Fruit fly (Drosophila melanogaster) whole organism, prepupa: ENCODE results near the gene CG14644.

Source experiments
- Blimp-1 ChIP-seq: fragments of 200-800 bp; sonication (Bioruptor generic); optimal IDR thresholded peaks from 3 replicates; lab custom pipeline; 2017; ENCODE audit warnings: missing biosample characterization, missing genetic modification characterization, mild to moderate bottlenecking, moderate library complexity, missing genetic modification reagents
- CG10631 ChIP-seq: fragments of 200-800 bp; sonication (Bioruptor generic); optimal IDR thresholded peaks from 2 replicates; lab custom pipeline; 2016; ENCODE audit warnings: missing biosample characterization, missing genetic modification characterization
- CG10669 ChIP-seq: fragments of 200-800 bp; sonication (Bioruptor generic); optimal IDR thresholded peaks from 3 replicates; lab custom pipeline; 2018; ENCODE audit warnings: missing biosample characterization, mild to moderate bottlenecking, missing genetic modification characterization, moderate library complexity
- CG11294 ChIP-seq: fragments of 200-800 bp; sonication (Bioruptor generic); IDR thresholded peaks from 2 replicates; pipeline ENCODE4 v1.3.6; 2022; ENCODE audit warnings: missing biosample characterization, missing genetic modification characterization
- CG11762 ChIP-seq: fragments of 200-800 bp; sonication (Bioruptor generic); optimal IDR thresholded peaks from 3 replicates; lab custom pipeline; 2016; ENCODE audit warnings: missing biosample characterization, missing genetic modification characterization; ENCODE audit not compliant: insufficient read depth
- CG11902 ChIP-seq: fragments of 200-800 bp; sonication (Bioruptor generic); optimal IDR thresholded peaks from 3 replicates; lab custom pipeline; 2016; ENCODE audit warnings: missing biosample characterization, missing genetic modification characterization
- CG15336 ChIP-seq: fragments of 200-800 bp; sonication (Bioruptor generic); IDR thresholded peaks from 2 replicates; pipeline ENCODE4 v1.3.6; 2022; ENCODE audit warnings: missing biosample characterization, missing genetic modification characterization
- CG1621 ChIP-seq: fragments of 200-800 bp; sonication (Bioruptor generic); optimal IDR thresholded peaks from 3 replicates; lab custom pipeline; 2018; ENCODE audit warnings: missing biosample characterization, mild to moderate bottlenecking, missing genetic modification characterization
- CG16779 ChIP-seq: fragments of 200-800 bp; sonication (Bioruptor generic); optimal IDR thresholded peaks from 3 replicates; lab custom pipeline; 2017; ENCODE audit warnings: missing biosample characterization, mild to moderate bottlenecking, missing genetic modification characterization
- CG3032 ChIP-seq: fragments of 200-800 bp; optimal IDR thresholded peaks from 2 replicates; lab custom pipeline; 2019; ENCODE audit warnings: missing biosample characterization, mild to moderate bottlenecking, missing genetic modification characterization, moderate library complexity
- CG31627 ChIP-seq: fragments of 200-800 bp; sonication (Bioruptor generic); optimal IDR thresholded peaks from 3 replicates; lab custom pipeline; 2016; ENCODE audit warnings: missing biosample characterization, missing genetic modification characterization
- CG32006 ChIP-seq: fragments of 200-800 bp; sonication (Bioruptor generic); optimal IDR thresholded peaks from 3 replicates; lab custom pipeline; 2017; ENCODE audit warnings: missing biosample characterization, mild to moderate bottlenecking, missing genetic modification characterization
- CG34406 ChIP-seq: fragments of 200-800 bp; sonication (Bioruptor generic); optimal IDR thresholded peaks from 3 replicates; lab custom pipeline; 2016; ENCODE audit warnings: missing biosample characterization, missing genetic modification characterization
- CG3919 ChIP-seq: fragments of 200-800 bp; sonication (Bioruptor generic); optimal IDR thresholded peaks from 3 replicates; lab custom pipeline; 2016; ENCODE audit warnings: missing biosample characterization, missing genetic modification characterization
- CG6792 ChIP-seq: fragments of 200-800 bp; sonication (Bioruptor generic); optimal IDR thresholded peaks from 3 replicates; lab custom pipeline; 2016; ENCODE audit warnings: missing biosample characterization, missing genetic modification characterization
- CG6808 ChIP-seq: fragments of 200-800 bp; sonication (Bioruptor generic); optimal IDR thresholded peaks from 3 replicates; lab custom pipeline; 2017; ENCODE audit warnings: missing biosample characterization, missing genetic modification characterization, mild to moderate bottlenecking, moderate library complexity, missing genetic modification reagents
- CG6854 ChIP-seq: fragments of 200-800 bp; sonication (Bioruptor generic); optimal IDR thresholded peaks from 2 replicates; lab custom pipeline; 2017; ENCODE audit warnings: missing biosample characterization, mild to moderate bottlenecking, missing genetic modification characterization
- CG7368 ChIP-seq: fragments of 200-800 bp; sonication (Bioruptor generic); optimal IDR thresholded peaks from 3 replicates; lab custom pipeline; 2016; ENCODE audit warnings: missing biosample characterization, missing genetic modification characterization
- CG8319 ChIP-seq: fragments of 200-800 bp; sonication (Bioruptor generic); optimal IDR thresholded peaks from 3 replicates; lab custom pipeline; 2016; ENCODE audit warnings: missing biosample characterization, missing genetic modification characterization
- CG8632 ChIP-seq: fragments of 200-800 bp; sonication (Bioruptor generic); optimal IDR thresholded peaks from 3 replicates; lab custom pipeline; 2016; ENCODE audit warnings: missing biosample characterization, missing genetic modification characterization
- CG9139 ChIP-seq: fragments of 200-800 bp; sonication (Bioruptor generic); optimal IDR thresholded peaks from 3 replicates; lab custom pipeline; 2017; ENCODE audit warnings: missing biosample characterization, mild to moderate bottlenecking, missing genetic modification characterization
- Eip75B ChIP-seq: fragments of 200-800 bp; sonication (Bioruptor generic); optimal IDR thresholded peaks from 3 replicates; lab custom pipeline; 2016; ENCODE audit warnings: missing biosample characterization, missing genetic modification characterization
- Eip78C ChIP-seq: fragments of 200-800 bp; sonication (Bioruptor generic); peaks from one replicate; lab custom pipeline; 2016; ENCODE audit warnings: missing biosample characterization, missing genetic modification characterization
- Ets96B ChIP-seq: fragments of 200-800 bp; optimal IDR thresholded peaks from 2 replicates; lab custom pipeline; 2019; ENCODE audit warnings: missing biosample characterization, mild to moderate bottlenecking, missing genetic modification characterization, moderate library complexity
- Hr38 ChIP-seq: sonication (Bioruptor generic); optimal IDR thresholded peaks from 2 replicates; lab custom pipeline; 2016; ENCODE audit warnings: missing biosample characterization, missing genetic modification characterization
- Hr4 ChIP-seq: fragments of 200-800 bp; sonication (Bioruptor generic); optimal IDR thresholded peaks from 3 replicates; lab custom pipeline; 2016; ENCODE audit warnings: missing biosample characterization, missing genetic modification characterization
- Lpt ChIP-seq: fragments of 200-800 bp; sonication (Bioruptor generic); optimal IDR thresholded peaks from 3 replicates; lab custom pipeline; 2016; ENCODE audit warnings: missing biosample characterization, missing genetic modification characterization
- Met ChIP-seq: fragments of 200-800 bp; sonication (Bioruptor generic); optimal IDR thresholded peaks from 3 replicates; lab custom pipeline; 2016; ENCODE audit warnings: missing biosample characterization, missing genetic modification characterization
- OdsH ChIP-seq: fragments of 200-800 bp; sonication (Bioruptor generic); optimal IDR thresholded peaks from 3 replicates; lab custom pipeline; 2016; ENCODE audit warnings: missing biosample characterization, missing genetic modification characterization
- Smox ChIP-seq: fragments of 200-800 bp; sonication (Bioruptor generic); optimal IDR thresholded peaks from 3 replicates; lab custom pipeline; 2016; ENCODE audit warnings: missing biosample characterization, missing genetic modification characterization
- Sox102F ChIP-seq: fragments of 200-800 bp; sonication (Bioruptor generic); optimal IDR thresholded peaks from 2 replicates; lab custom pipeline; 2016; ENCODE audit warnings: missing biosample characterization, mild to moderate bottlenecking, missing genetic modification characterization
- Sox15 ChIP-seq: fragments of 200-800 bp; sonication (Bioruptor generic); optimal IDR thresholded peaks from 3 replicates; lab custom pipeline; 2016; ENCODE audit warnings: missing biosample characterization, missing genetic modification characterization
- achi ChIP-seq: fragments of 200-800 bp; sonication (Bioruptor generic); optimal IDR thresholded peaks from 3 replicates; lab custom pipeline; 2016; ENCODE audit warnings: missing biosample characterization, missing genetic modification characterization
- acj6 ChIP-seq: fragments of 200-800 bp; sonication (Bioruptor generic); optimal IDR thresholded peaks from 3 replicates; lab custom pipeline; 2016; ENCODE audit warnings: missing biosample characterization, missing genetic modification characterization
- cyc ChIP-seq: fragments of 200-800 bp; sonication (Bioruptor generic); optimal IDR thresholded peaks from 3 replicates; lab custom pipeline; 2016; ENCODE audit warnings: missing biosample characterization, missing genetic modification characterization
- dsx ChIP-seq: fragments of 200-800 bp; optimal IDR thresholded peaks from 3 replicates; lab custom pipeline; 2019; ENCODE audit warnings: missing biosample characterization, mild to moderate bottlenecking, missing genetic modification characterization, moderate library complexity; ENCODE audit not compliant: poor library complexity, severe bottlenecking
- eg ChIP-seq: fragments of 200-800 bp; sonication (Bioruptor generic); IDR thresholded peaks from 3 replicates; pipeline ENCODE4 v1.3.6; 2022; ENCODE audit warnings: missing biosample characterization, missing genetic modification characterization
- esn ChIP-seq: fragments of 200-800 bp; sonication (Bioruptor generic); optimal IDR thresholded peaks from 2 replicates; lab custom pipeline; 2016; ENCODE audit warnings: missing biosample characterization, mild to moderate bottlenecking, missing genetic modification characterization, moderate library complexity
- fd59A ChIP-seq: fragments of 200-800 bp; sonication (Bioruptor generic); optimal IDR thresholded peaks from 2 replicates; lab custom pipeline; 2017; ENCODE audit warnings: missing biosample characterization, mild to moderate bottlenecking, missing genetic modification characterization, missing genetic modification reagents
- fd85E ChIP-seq: fragments of 200-800 bp; sonication (Bioruptor generic); optimal IDR thresholded peaks from 3 replicates; lab custom pipeline; 2016; ENCODE audit warnings: missing biosample characterization, missing genetic modification characterization
- lz ChIP-seq: fragments of 200-800 bp; sonication (Bioruptor generic); optimal IDR thresholded peaks from 3 replicates; lab custom pipeline; 2016; ENCODE audit warnings: missing biosample characterization, missing genetic modification characterization
- pdm3 ChIP-seq: fragments of 200-800 bp; sonication (Bioruptor generic); optimal IDR thresholded peaks from 3 replicates; lab custom pipeline; 2016; ENCODE audit warnings: missing biosample characterization, missing genetic modification characterization
- salr ChIP-seq, 2 experiments: fragments of 200-800 bp; sonication (Bioruptor generic); optimal IDR thresholded peaks; 3 replicates each; lab custom pipeline; 2016 to 2018; ENCODE audit warnings: missing biosample characterization in 2 of 2, missing genetic modification characterization in 2 of 2, mild to moderate bottlenecking in 1 of 2
- spab ChIP-seq: fragments of 200-800 bp; sonication (Bioruptor generic); optimal IDR thresholded peaks from 2 replicates; lab custom pipeline; 2017; ENCODE audit warnings: missing biosample characterization, mild to moderate bottlenecking, missing genetic modification characterization, missing genetic modification reagents
- ss ChIP-seq, 2 experiments: fragments of 200-800 bp; sonication (Bioruptor generic); optimal IDR thresholded peaks; 2 replicates in 1 of 2; 3 replicates in 1 of 2; lab custom pipeline; 2017 to 2018; ENCODE audit warnings: mild to moderate bottlenecking in 2 of 2, missing biosample characterization in 2 of 2, missing genetic modification characterization in 2 of 2, moderate library complexity in 1 of 2
- svp ChIP-seq: fragments of 200-800 bp; sonication (Bioruptor generic); peaks from one replicate; lab custom pipeline; 2016; ENCODE audit warnings: missing biosample characterization, missing genetic modification characterization
- topi ChIP-seq: fragments of 200-800 bp; sonication (Bioruptor generic); optimal IDR thresholded peaks from 3 replicates; lab custom pipeline; 2016; ENCODE audit warnings: missing biosample characterization, missing genetic modification characterization

CG14644 gene

DNA sequence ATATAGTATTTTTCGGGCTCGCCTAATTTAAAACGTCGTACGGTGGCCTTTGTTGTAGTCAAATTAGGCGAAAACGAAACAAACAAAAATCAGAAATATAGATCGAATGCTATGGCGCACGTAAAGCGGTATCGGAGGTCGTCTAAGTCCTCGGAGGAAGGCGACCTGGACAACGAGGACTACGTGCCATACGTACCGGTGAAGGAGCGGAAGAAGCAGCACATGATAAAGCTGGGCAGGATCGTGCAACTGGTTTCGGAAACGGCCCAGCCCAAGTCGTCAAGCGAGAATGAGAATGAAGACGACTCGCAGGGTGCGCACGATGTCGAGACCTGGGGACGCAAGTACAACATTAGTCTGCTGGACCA, 19.8 kb downstream of the CG14644 start, which contains the start of gene abs:
abs (plus strand) TSS at position 30 of the 368 bp plus-strand sequence.
- TF ChIP-seq CG3032 (tag; lab: Kevin White, UChicago) (no peak), OdsH (GFP tag; lab: Kevin White, UChicago) (no peak), lz (GFP tag; lab: Kevin White, UChicago) (no peak), CG31627 (no peak), spab (GFP tag; lab: Kevin White, UChicago) (no peak), Smox (no peak), Sox15 (GFP tag; lab: Kevin White, UChicago) (no peak), dsx (GFP tag; lab: Kevin White, UChicago) (no peak), Sox102F (GFP tag; lab: Kevin White, UChicago) (no peak), CG10631 (no peak), topi (GFP tag; lab: Kevin White, UChicago) (no peak), fd85E (no peak), Hr38 (GFP tag; lab: Kevin White, UChicago) (no peak), CG3919 (no peak)

DNA sequence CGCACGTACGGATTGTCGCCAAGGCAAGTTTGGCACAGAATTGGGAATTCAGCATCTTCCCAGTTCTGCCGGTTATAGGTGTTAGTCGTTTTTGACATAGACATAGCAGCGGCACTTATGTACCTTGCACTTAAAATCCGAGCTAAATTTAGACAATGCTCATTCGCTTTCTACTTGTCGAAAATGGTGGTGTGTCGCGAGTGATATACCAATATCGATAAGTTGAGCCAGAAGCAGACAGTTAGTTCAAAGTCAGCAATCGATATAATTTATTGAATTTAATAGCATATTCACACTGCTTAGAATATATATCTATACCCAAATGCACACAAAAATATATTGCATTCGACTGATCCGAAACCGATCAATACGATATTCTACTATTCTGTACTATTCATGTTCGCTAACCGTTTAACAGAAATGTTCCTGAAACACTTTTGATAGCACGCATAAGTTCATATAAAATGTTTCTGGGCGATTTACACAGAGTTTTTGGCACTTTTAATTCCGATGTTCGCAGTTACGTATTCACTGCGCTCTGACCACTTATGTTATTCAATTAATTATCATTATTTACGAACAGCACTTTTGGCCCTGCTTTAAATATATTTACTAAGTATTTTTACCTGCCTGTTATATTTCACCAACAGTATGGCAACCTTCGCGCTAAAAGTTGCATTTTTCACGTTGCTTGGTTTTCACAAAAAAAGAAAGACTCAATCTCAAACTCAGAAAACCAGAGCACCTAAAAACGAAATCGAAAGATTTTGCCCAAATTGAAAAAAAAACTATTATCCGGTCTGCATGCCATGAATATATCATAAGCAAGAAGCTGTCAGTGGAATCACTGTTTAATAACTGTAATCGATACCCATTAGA, 20.5 kb downstream of the CG14644 start, which contains the start of gene CG14641:
CG14641 (minus strand) TSS at position 204 of the 879 bp plus-strand sequence.
- TF ChIP-seq CG3919 (no peak), Lpt (GFP tag; lab: Kevin White, UChicago) (no peak), CG6854 (GFP tag; lab: Kevin White, UChicago) (peak; percentile 11), lz (GFP tag; lab: Kevin White, UChicago) (peak; percentile 4), CG3032 (tag; lab: Kevin White, UChicago) (peak; percentile 15), CG8319 (GFP tag; lab: Kevin White, UChicago) (no peak), fd59A (GFP tag; lab: Kevin White, UChicago) (peak; percentile 16), esn (GFP tag; lab: Kevin White, UChicago) (no peak), CG10631 (no peak), Ets96B (tag; lab: Kevin White, UChicago) (no peak), Smox (no peak), CG7368 (GFP tag; lab: Kevin White, UChicago) (no peak), CG11902 (no peak), Sox15 (GFP tag; lab: Kevin White, UChicago) (peak; percentile 36), CG32006 (GFP tag; lab: Kevin White, UChicago) (peak; percentile 50), CG1621 (tag; lab: Kevin White, UChicago) (no peak), CG15336 (GFP tag; lab: Robert Waterston, UW) (no peak), CG8632 (no peak), CG11762 (GFP tag; lab: Kevin White, UChicago) (no peak), fd85E (no peak), CG16779 (tag; lab: Kevin White, UChicago) (no peak), eg (no peak), spab (GFP tag; lab: Kevin White, UChicago) (no peak), pdm3 (GFP tag; lab: Kevin White, UChicago) (peak; percentile 19), Sox102F (GFP tag; lab: Kevin White, UChicago) (no peak), ss (GFP tag; optimal IDR thresholded peaks at IDR 0.05; lab: Kevin White, UChicago) (no peak), svp (GFP tag; lab: Kevin White, UChicago) (peak; percentile 48), CG10669 (no peak), achi (GFP tag; lab: Kevin White, UChicago) (no peak), CG11294 (no peak), Eip75B (GFP tag; lab: Kevin White, UChicago) (no peak), Eip78C (GFP tag; lab: Kevin White, UChicago) (peak; percentile 65), Blimp-1 (GFP tag; lab: Kevin White, UChicago) (no peak), CG6808 (no peak), Hr4 (GFP tag; lab: Kevin White, UChicago) (peak; percentile 2), Met (GFP tag; lab: Kevin White, UChicago) (no peak), dsx (GFP tag; lab: Kevin White, UChicago) (no peak), acj6 (GFP tag; lab: Kevin White, UChicago) (no peak), salr (GFP tag; optimal IDR thresholded peaks at IDR 0.05; lab: Kevin White, UChicago) (no peak), CG6792 (GFP tag; lab: Kevin White, UChicago) (no peak), CG9139 (GFP tag; lab: Kevin White, UChicago) (no peak), CG34406 (no peak), cyc (GFP tag; lab: Kevin White, UChicago) (no peak), topi (GFP tag; lab: Kevin White, UChicago) (no peak)
